Fruit fly (Drosophila melanogaster): ENCODE measurements around the gene CHES-1-like.

CHES-1-like gene

DNA sequence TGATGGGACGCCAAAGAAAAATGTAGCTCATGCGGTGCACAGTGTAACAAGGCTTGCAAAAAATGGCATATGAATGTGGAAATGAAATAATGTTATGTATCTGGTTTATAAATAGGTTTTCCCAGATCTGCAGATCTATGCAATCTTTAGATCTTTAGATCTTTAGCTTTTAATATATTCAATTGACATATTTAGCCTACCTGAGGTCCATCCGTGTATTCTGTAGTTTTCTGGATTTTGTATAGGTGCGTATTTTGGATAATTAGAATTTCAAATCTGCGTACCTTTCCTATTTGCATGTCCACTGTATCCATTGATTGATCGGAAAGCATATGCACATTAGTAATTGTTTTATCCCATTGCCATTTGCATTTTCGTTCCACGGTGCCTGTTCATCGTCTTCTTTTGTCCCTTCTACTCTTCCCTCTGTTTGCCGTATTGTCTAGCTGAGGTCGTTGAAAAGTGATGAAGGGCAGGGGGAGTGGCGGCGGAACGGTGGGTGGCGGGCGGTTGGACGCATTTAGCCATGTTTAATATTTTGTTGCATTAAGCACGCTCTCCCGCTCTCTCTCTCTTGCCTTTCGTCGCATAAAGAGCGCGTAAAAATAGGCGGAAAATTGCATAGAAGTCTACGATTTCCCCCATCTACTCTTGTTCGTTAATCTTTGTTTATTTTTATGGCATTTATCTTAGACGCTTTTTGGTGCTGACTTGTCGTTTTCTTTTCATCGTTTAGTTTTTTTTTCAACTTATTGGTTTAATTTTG lies at the start of gene CHES-1-like:
TSS of gene CHES-1-like (minus strand) at position 444 of the 766 bp plus-strand sequence.
- peak; percentile 93 for TF ChIP-seq noc (tag; optimal IDR thresholded peaks at IDR 0.05)

DNA sequence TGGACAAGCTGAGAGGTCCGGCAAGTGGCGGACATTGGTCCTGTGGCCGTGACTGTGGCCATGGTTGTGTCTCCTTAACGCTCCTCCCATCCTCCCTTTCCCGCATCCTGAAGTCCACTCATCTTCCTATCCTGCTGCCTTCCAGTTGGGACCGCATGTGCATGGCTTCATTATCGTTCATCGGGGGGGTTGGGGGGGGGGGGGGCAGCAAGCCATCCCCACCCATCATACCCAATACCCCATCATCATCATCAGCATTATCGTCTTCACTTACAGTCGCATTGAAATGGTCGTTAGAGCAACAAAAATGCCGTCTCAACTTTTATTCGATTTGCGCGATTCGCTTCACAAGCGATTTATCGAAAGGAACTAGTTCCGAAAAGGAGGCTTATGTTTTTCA lies 37.2 kb upstream of the CHES-1-like start:
- no peak for TF ChIP-seq noc (tag; optimal IDR thresholded peaks at IDR 0.05)

DNA sequence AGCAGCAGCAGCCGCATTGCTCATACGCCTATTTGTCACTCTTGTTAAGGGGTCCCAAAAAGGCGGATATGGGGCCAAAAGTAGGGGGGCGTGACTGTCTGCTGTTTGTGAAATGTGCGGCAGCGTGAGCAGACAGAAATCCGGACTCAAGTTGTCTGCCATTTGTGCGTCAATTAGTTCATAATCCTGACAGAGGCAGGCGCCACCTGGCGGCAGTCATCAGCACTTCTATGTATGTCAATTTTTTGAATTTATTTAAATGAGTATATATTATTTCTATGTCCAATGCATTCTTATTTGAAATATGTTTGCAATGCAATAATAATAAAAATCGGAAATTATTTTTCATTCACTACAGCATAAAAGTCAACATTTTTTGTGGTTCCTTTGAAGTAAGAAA lies 34.9 kb upstream of the CHES-1-like start:
- no peak for TF ChIP-seq noc (tag; optimal IDR thresholded peaks at IDR 0.05)

DNA sequence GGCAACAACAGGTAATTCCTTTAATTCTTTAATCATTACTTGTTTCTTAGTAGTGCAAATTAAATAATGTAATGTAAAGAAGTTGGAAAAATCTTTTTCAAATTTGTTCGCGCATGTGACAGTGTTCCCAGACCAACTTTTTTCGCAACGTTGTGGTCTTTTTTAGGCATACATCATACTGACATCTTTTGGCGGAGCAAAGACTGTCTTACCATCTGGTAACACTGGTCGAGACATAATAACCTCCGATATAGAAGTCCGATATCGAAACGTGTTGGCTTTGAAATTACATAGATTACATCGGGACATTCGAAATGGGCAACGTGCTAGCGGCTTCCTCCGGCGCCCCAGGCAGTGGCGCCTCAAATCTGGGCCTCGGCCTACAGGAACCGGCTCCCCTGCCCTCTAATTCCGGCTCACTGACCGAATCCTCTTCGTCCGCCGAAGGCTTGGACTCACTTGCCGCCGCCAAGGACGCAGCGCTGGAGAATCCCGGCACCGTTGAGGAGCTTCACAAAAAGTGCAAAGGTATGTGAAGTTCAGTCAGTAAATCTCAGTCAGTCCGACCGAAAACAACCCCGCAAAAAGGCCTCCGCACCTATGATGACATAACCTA lies 28.1 kb upstream of the CHES-1-like start:
- no peak for TF ChIP-seq noc (tag; optimal IDR thresholded peaks at IDR 0.05)

DNA sequence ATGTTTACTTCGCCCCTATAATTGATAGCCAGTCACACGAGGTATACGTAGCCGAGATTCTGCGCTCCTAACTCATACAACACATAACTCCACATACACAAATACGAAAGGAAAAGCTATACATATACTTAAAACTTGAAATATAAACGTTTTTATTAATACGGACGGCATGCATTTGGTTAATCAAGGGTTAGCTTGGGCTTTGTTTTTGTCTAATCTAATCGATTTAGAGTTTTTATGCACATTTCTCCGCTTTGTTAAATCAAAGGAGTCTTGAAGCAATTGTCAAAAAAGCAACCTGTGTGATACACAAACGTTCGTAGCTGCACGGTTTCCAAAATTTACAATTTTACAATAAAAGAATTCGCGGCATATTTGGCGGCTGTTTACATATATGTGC lies 27.4 kb upstream of the CHES-1-like start, which contains the start of gene Tom40:
TSS of gene Tom40 (plus strand) at position 301 of the 400 bp plus-strand sequence.
- no peak for TF ChIP-seq noc (tag; optimal IDR thresholded peaks at IDR 0.05)

DNA sequence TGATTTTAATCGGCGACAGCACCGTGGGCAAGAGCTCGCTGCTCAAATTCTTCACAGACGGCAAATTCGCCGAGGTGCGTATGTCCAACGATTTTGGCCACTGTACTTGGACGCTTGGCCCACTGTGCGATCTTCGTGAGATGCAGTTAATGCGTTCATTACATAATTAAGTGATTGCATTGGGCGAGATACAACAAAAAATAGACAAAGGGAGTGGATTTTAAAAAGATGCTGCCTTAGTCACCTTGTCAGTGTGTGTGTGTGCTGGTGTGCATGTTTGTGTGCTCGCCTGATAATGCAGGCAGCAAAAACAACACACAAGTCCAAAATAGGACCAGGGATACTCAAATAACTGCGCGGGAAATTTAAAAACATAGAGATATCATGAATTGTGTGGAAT lies 26.1 kb upstream of the CHES-1-like start:
- no peak for TF ChIP-seq noc (tag; optimal IDR thresholded peaks at IDR 0.05)

DNA sequence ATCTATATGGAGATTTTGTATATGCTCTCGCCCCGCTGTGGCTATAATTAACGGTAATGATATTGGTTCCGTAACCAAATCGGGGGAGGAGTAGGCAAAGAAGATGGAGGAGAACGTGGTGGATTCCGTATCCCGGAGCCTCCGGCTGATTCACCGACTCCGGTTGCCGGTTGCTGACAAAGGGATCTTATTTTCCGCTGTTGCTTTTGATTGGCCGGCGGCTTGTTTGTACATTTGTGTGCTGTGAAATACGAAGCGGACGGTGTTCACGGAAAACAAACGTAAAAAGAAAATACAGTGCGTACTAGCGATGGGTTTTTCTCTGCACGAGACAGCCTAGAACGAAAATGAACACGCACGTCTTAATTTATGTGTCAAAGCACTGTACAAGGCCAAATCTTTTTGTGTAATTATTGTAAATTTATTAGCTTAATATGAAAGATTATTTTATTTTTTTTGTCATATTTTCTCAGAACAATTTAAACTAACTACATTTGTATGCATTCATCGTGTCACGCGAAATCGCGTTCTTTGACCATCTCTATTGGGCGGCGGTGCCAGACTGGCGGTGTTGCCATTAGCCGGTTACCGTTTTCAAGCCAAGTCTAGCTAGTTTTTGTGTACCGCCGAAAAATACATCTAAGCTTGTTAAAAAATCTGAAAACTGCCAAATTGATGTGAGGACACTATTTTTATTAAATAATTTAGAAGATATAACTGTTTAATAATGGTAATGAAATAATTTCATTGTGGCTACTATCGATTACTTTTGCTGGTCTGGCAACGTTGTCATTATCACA lies 25.1 kb upstream of the CHES-1-like start, which contains the start of the genes Pdp and Rab39:
TSS of gene Pdp (minus strand) at position 521 of the 800 bp plus-strand sequence.
TSS of gene Rab39 (plus strand) at position 793 of the 800 bp plus-strand sequence.
- peak; percentile 72 for TF ChIP-seq noc (tag; optimal IDR thresholded peaks at IDR 0.05)

DNA sequence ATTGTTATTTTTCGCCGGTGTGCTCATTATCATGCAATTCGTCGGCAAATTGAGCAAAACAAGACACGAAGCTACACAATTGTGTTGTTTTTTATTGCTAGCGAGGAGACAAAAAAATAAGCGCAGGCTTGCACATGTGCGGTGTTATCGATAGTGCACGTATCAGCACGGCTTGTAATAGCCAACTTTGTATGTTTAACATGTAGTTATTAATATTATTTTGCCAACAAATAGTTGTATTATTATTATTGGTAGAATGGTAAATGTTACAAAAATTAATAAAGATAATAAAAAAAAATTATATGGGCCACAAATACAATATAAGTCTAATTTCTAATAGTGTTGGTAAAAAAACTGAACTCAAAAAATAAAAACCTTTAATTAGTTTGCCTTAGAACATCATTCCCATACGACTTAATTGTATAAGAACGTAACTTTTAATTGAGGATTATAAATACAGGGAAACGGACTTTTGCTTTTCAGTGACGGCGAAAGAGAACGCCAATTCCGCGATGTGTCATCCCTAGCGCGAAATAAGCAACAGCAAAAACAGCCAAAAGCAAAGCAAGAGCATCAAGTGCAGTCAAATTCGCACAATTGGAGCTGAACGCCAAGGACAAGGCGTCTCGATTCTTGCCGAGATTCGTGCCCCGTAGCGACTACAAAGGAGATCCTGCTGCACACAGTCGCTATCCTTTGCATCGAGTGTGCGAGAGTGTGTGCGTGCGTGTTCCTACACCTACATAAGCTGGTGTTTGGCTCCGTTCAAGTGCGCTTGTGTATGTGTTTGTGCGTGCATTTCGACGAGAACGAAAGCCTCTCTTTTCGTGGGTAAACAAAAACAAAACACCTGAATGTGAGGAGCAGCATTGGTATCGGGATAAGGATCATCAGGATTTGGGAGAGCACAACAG lies 19.3 kb upstream of the CHES-1-like start, which contains the start of the genes NELF-B and CG12155:
TSS of gene NELF-B (minus strand) at position 111 of the 914 bp plus-strand sequence.
TSS of gene CG12155 (plus strand) at position 505 of the 914 bp plus-strand sequence.
- TF ChIP-seq noc (tag; optimal IDR thresholded peaks at IDR 0.05), result no peak

DNA sequence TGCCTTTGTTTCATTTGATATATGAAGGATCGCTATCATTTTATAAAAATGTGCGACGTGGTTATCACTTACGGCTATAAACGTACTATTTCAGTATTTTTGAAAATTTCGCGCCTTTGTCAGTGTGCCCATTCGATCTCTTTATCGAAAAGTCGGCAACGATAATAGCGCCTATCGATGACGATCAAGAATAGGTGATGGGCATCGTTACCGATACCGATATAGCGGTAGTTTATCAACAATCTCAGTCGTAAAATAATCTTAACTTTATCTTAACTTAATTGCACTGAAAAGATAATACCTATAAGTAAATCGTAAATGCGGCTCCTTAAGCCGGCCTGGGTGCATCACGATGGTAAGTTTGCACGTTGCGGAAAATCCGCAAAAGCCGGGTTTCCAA lies 12.7 kb upstream of the CHES-1-like start, which contains the start of gene Hira:
TSS of gene Hira (plus strand) at position 215 of the 400 bp plus-strand sequence.
- TF ChIP-seq noc (tag; optimal IDR thresholded peaks at IDR 0.05), result no peak

DNA sequence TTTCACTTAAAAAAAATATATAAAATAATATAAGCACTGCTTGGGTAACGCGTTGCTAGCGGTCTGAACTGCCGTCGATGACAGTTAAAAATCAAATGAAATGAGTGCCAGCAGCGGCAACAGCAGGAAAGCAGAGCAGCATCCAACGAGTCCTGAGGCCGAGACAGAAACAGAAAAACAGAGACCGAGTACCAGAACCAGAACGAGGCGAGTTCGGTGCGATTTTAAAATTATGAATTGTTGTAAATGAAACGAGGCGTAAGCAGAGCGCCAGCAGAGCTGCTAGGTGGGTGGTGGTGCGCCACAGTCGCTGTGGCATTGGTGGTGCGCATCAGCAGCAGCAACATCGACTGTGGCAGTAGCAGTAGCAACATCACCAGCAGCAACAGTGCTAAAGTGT lies 8.6 kb upstream of the CHES-1-like start, which contains the start of gene CG15478:
TSS of gene CG15478 (minus strand) at position 101 of the 400 bp plus-strand sequence.
- TF ChIP-seq noc (tag; optimal IDR thresholded peaks at IDR 0.05), result no peak

DNA sequence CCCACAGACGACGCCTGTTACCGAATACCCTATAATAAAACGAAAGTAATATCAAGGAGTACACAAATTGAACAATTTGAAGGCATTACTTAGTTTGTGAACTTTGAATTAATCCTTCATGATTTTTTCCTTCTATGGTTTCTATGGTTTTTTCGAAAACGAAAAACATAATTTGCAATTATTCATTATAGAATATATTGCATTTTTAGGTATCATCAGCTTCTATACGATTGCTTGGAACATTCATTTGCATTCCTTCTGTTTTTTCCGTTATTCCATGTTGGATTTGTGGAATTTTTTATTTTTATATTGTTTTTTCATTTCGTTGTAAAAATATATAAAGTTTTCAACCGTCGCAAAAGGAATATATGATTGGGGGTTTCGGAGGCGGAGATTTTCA lies 6.2 kb upstream of the CHES-1-like start:
- TF ChIP-seq noc (tag; optimal IDR thresholded peaks at IDR 0.05), result no peak

DNA sequence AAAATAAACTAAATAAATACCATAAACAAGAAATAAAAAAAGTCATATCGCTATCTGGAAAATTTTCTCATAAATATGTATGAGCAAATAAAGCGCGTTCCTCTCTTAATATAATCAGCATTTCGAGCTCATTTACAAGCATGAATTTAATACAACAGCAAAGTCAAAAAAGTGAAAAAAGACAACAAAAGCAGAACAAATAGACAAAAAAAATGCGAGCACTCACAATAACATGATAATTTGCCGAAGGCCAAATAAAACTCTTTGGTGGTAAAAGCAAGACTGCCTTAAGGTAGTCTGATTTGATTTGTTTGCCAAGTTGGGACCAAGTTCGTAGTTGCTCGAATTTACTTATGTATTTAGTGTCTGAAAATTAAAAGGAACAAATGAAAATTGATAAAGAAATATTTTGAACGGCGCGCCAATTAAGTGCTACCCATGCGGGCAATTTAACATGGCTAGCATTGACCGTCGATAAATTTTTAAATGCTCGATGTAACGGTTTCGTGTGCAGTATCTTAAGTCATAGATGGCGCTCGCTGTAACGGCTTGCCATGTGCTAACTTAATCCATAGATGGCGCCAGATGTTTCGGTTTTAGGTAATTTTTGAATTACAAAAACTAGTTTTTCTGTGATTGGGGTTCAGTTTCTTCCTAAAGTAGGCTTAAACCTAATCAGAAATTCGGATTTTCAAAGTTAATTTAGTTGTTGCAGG lies 1.4 kb upstream of the CHES-1-like start:
- TF ChIP-seq noc (tag; optimal IDR thresholded peaks at IDR 0.05), result no peak

DNA sequence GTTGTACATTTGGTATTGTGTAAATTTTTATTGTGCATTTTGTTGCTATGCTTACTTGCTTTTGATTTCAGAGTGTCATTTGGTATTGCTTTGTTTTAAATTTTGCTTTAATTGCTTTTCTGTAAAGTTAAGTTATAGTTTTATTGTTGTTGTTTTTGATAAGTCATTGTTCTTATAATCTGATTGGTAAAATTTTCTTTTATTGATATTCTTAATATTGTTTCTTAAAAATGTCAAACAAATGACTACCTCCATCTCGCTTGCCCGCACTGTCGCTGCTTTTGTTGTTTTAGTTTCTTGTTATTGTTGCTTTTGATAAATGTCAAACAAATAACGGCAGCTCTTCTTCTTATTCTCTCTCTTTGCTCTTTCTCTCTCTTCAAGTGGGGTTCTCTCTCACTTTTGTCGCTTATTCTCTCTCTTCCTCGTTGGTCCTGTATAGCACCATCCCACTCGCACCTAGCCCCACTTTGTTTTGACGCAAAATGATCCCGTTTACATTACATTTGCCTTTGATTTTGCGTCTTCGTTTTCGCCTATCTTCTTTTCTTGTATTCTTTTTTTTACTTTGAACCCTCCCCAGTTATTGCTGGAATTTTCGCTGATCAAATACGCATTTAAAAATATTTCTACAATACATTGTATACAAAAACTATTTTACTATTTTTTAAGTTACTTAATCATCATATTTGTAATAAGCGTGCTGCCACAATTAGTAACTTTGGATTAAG lies 688 bp upstream of the CHES-1-like start:
- TF ChIP-seq noc (tag; optimal IDR thresholded peaks at IDR 0.05), result no peak

Measured in whole organism, larva.